Worm (Caenorhabditis elegans) whole organism, late embryonic: ENCODE measurements around the gene H20J04.1.
A peak's percentile ranks its signal among the peaks of the same experiment; 100 is the strongest.

ENCODE experiments used
- C08G9.2 ChIP-seq: sonication (generic microtip); optimal IDR thresholded peaks from 2 replicates; lab custom pipeline; 2016; ENCODE audit warnings: mild to moderate bottlenecking, missing genetic modification characterization, moderate library complexity, missing compliant biosample characterization
- F13H6.1 ChIP-seq: sonication (generic microtip); optimal IDR thresholded peaks from 2 replicates; lab custom pipeline; 2016; ENCODE audit warnings: missing genetic modification characterization, missing compliant biosample characterization
- K02D7.2 ChIP-seq: sonication (generic microtip); optimal IDR thresholded peaks from 2 replicates; lab custom pipeline; 2017; ENCODE audit warnings: mild to moderate bottlenecking, missing genetic modification characterization, missing compliant biosample characterization
- T23F11.4 ChIP-seq: fragments of 200-800 bp; sonication (Bioruptor generic); optimal IDR thresholded peaks from 2 replicates; lab custom pipeline; 2018; ENCODE audit warnings: mild to moderate bottlenecking, missing genetic modification characterization, missing compliant biosample characterization
- ama-1 ChIP-seq: fragments of 150-350 bp; optimal IDR thresholded peaks from 2 replicates; lab custom pipeline; 2014
- ceh-19 ChIP-seq: fragments of 200-800 bp; sonication (Bioruptor generic); optimal IDR thresholded peaks from 2 replicates; lab custom pipeline; 2018; ENCODE audit warnings: mild to moderate bottlenecking, missing genetic modification characterization, missing compliant biosample characterization
- ceh-2 ChIP-seq: sonication (generic microtip); optimal IDR thresholded peaks from 2 replicates; lab custom pipeline; 2016; ENCODE audit warnings: missing genotype, missing genetic modification characterization, missing compliant biosample characterization
- ceh-48 ChIP-seq: sonication (generic microtip); optimal IDR thresholded peaks from 2 replicates; lab custom pipeline; 2016; ENCODE audit warnings: missing genetic modification characterization, inconsistent platforms, missing compliant biosample characterization
- ceh-6 ChIP-seq: fragments of 200-800 bp; sonication (Bioruptor generic); optimal IDR thresholded peaks from 2 replicates; lab custom pipeline; 2018; ENCODE audit warnings: mild to moderate bottlenecking, missing genetic modification characterization, missing compliant biosample characterization
- dve-1 ChIP-seq: sonication (generic microtip); optimal IDR thresholded peaks from 2 replicates; lab custom pipeline; 2017; ENCODE audit warnings: antibody characterized with exemption, mild to moderate bottlenecking, missing genetic modification characterization, missing compliant biosample characterization
- elt-4 ChIP-seq: sonication (generic microtip); optimal IDR thresholded peaks from 2 replicates; lab custom pipeline; 2016; ENCODE audit warnings: missing genetic modification characterization, missing compliant biosample characterization
- ets-4 ChIP-seq: sonication (generic microtip); optimal IDR thresholded peaks from 2 replicates; lab custom pipeline; 2016; ENCODE audit warnings: missing genetic modification characterization, missing compliant biosample characterization
- eyg-1 ChIP-seq: sonication (generic microtip); optimal IDR thresholded peaks from 2 replicates; lab custom pipeline; 2016; ENCODE audit warnings: missing genotype, missing genetic modification characterization, missing compliant biosample characterization
- fkh-10 ChIP-seq: fragments of 150-350 bp; optimal IDR thresholded peaks from 2 replicates; lab custom pipeline; 2014; ENCODE audit warnings: missing biosample characterization, missing genetic modification reagents, missing genetic modification characterization
- gmeb-2 ChIP-seq: sonication (generic microtip); optimal IDR thresholded peaks from 2 replicates; lab custom pipeline; 2016; ENCODE audit warnings: missing genetic modification characterization, inconsistent platforms, missing compliant biosample characterization
- hlh-13 ChIP-seq: fragments of 200-800 bp; sonication (Bioruptor generic); optimal IDR thresholded peaks from 2 replicates; lab custom pipeline; 2018; ENCODE audit warnings: mild to moderate bottlenecking, missing genetic modification characterization, missing compliant biosample characterization
- hlh-15 ChIP-seq: sonication (generic microtip); optimal IDR thresholded peaks from 2 replicates; lab custom pipeline; 2016; ENCODE audit warnings: missing genetic modification characterization, missing compliant biosample characterization
- hlh-30 ChIP-seq: sonication (generic microtip); optimal IDR thresholded peaks from 2 replicates; lab custom pipeline; 2017; ENCODE audit warnings: antibody characterized with exemption, missing genetic modification characterization, missing compliant biosample characterization; ENCODE audit not compliant: insufficient read depth
- hlh-6 ChIP-seq: sonication (generic microtip); optimal IDR thresholded peaks from 2 replicates; lab custom pipeline; 2016; ENCODE audit warnings: missing genotype, missing genetic modification characterization, missing compliant biosample characterization
- hlh-8 ChIP-seq: sonication (generic microtip); optimal IDR thresholded peaks from 2 replicates; lab custom pipeline; 2016; ENCODE audit warnings: missing genotype, missing genetic modification characterization, missing compliant biosample characterization
- lim-6 ChIP-seq: sonication (generic microtip); optimal IDR thresholded peaks from 2 replicates; lab custom pipeline; 2016; ENCODE audit warnings: missing genetic modification characterization, missing compliant biosample characterization
- madf-2 ChIP-seq: sonication (generic microtip); optimal IDR thresholded peaks from 2 replicates; lab custom pipeline; 2017; ENCODE audit warnings: missing genetic modification characterization, missing compliant biosample characterization
- nhr-11 ChIP-seq: fragments of 150-350 bp; optimal IDR thresholded peaks from 2 replicates; lab custom pipeline; 2014; ENCODE audit warnings: missing biosample characterization, missing genetic modification characterization
- odd-2 ChIP-seq: sonication (generic microtip); optimal IDR thresholded peaks from 2 replicates; lab custom pipeline; 2017; ENCODE audit warnings: antibody characterized with exemption, mild to moderate bottlenecking, missing genetic modification characterization, missing compliant biosample characterization
- pqm-1 ChIP-seq: sonication (generic microtip); optimal IDR thresholded peaks from 2 replicates; lab custom pipeline; 2016; ENCODE audit warnings: missing genetic modification characterization, missing compliant biosample characterization
- ref-2 ChIP-seq: sonication (generic microtip); optimal IDR thresholded peaks from 2 replicates; lab custom pipeline; 2016; ENCODE audit warnings: missing genetic modification characterization, missing compliant biosample characterization
- rnt-1 ChIP-seq: sonication (generic microtip); optimal IDR thresholded peaks from 2 replicates; lab custom pipeline; 2016; ENCODE audit warnings: missing genetic modification characterization, missing compliant biosample characterization
- sox-4 ChIP-seq: sonication (generic microtip); optimal IDR thresholded peaks from 2 replicates; lab custom pipeline; 2017; ENCODE audit warnings: mild to moderate bottlenecking, missing genetic modification characterization, inconsistent platforms, missing compliant biosample characterization
- ttx-3 ChIP-seq: sonication (generic microtip); optimal IDR thresholded peaks from 2 replicates; lab custom pipeline; 2016; ENCODE audit warnings: missing genetic modification reagents, missing genetic modification characterization, missing compliant biosample characterization
- unc-3 ChIP-seq, 2 experiments: fragments of 200-800 bp in 1 of 2; sonication (Bioruptor generic) in 1 of 2; sonication (generic microtip) in 1 of 2; conservative IDR thresholded peaks in 1 of 2; optimal IDR thresholded peaks in 1 of 2; 2 replicates each; pipeline versions ENCODE4 v1.3.6 to Lab custom; 2016 to 2022; ENCODE audit warnings: missing compliant biosample characterization in 2 of 2, missing genetic modification characterization in 2 of 2, missing genetic modification reagents in 1 of 2
- unc-55 ChIP-seq: sonication (generic microtip); optimal IDR thresholded peaks from 2 replicates; lab custom pipeline; 2017; ENCODE audit warnings: missing biosample characterization, missing genetic modification reagents, missing genetic modification characterization
- zip-5 ChIP-seq: sonication (generic microtip); optimal IDR thresholded peaks from 2 replicates; lab custom pipeline; 2016; ENCODE audit warnings: missing genetic modification characterization, missing compliant biosample characterization
- ztf-16 ChIP-seq: sonication (generic microtip); optimal IDR thresholded peaks from 2 replicates; lab custom pipeline; 2017; ENCODE audit warnings: missing genetic modification characterization, missing compliant biosample characterization

The H20J04.1 gene

DNA sequence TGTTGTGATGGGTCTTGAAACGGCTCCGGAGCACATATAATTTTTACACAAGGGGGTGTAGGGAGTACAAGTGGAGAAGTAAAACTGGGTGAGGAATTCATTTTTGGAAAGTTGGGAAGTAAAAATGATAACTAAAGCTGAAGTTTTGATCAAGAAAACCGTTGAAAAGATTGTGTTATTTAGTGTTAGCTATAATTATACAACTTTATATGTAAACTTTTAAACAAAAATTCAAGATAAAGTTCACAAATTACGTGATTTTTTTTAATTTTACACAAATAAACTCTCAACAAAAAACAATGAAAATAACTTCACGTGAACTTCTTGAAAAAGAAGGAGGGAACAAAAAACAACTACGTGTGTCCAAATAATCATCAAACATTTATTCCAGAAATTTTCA lies at the start of gene H20J04.1, which contains the start of gene H20J04.7:
TSS of gene H20J04.1 (plus strand) at position 397 of the 400 bp plus-strand sequence.
TSS of gene H20J04.7 (minus strand) at position 101 of the 400 bp plus-strand sequence.
- no peak for TF ChIP-seq ama-1 (lab: Kevin White, UChicago)
- TF ChIP-seq lim-6 (tag; lab: Kevin White, UChicago) = no peak
- no peak for TF ChIP-seq sox-4 (tag; lab: Kevin White, UChicago)
- TF ChIP-seq ceh-2 = no peak
- TF ChIP-seq fkh-10 (GFP tag; lab: Kevin White, UChicago) = no peak
- no peak for TF ChIP-seq ttx-3 (tag; lab: Kevin White, UChicago)
- no peak for TF ChIP-seq F13H6.1 (tag; lab: Kevin White, UChicago)

- TF ChIP-seq C08G9.2 (tag; lab: Kevin White, UChicago) = no peak
- no peak for TF ChIP-seq K02D7.2 (tag; lab: Kevin White, UChicago)
- no peak for TF ChIP-seq ceh-6 (GFP tag; lab: Kevin White, UChicago)
- TF ChIP-seq madf-2 = no peak
- no peak for TF ChIP-seq odd-2 (tag; lab: Kevin White, UChicago)
- no peak for TF ChIP-seq dve-1 (tag; lab: Kevin White, UChicago)
- TF ChIP-seq ztf-16 (tag; lab: Kevin White, UChicago) = no peak
- TF ChIP-seq rnt-1 (tag; lab: Kevin White, UChicago) = no peak
- no peak for TF ChIP-seq gmeb-2 (tag; lab: Kevin White, UChicago)
- TF ChIP-seq zip-5 = no peak
- TF ChIP-seq ets-4 (tag; lab: Kevin White, UChicago) = no peak
- no peak for TF ChIP-seq hlh-8 (tag; lab: Kevin White, UChicago)
- TF ChIP-seq hlh-6 = no peak
- TF ChIP-seq ceh-19 (GFP tag; lab: Kevin White, UChicago) = no peak
- TF ChIP-seq hlh-15 (tag; lab: Kevin White, UChicago) = no peak
- no peak for TF ChIP-seq hlh-30 (tag; lab: Kevin White, UChicago)
- no peak for TF ChIP-seq ceh-48 (tag; lab: Kevin White, UChicago)
Measured at ce11 chrII:4306921-4307630, 48.3 kb upstream of the H20J04.1 start, which contains the start of gene Y52E8A.3. Gene Y52E8A.3 (minus strand): TSS chrII:4306971.

DNA sequence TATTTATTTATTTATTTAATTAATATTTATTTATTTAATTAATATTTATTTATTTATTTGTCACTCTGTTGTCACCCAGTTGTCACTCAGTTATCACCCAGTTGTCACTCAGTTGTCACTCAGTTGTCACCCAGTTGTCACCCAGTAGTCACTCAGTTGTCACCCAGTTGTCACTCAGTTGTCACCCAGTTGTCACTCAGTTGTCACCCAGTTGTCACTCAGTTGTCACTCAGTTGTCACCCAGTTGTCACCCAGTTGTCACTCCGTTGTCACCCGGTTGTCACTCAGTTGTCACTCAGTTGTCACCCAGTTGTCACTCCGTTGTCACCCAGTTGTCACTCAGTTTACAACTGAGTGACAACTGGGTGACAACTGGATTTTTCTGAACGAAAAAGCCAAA lies 46.3 kb upstream of the H20J04.1 start:
- TF ChIP-seq unc-55 (GFP tag; lab: Kevin White, UChicago) = peak; percentile 76

ce11 chrII:4312115-4312514 lies 43.3 kb upstream of the H20J04.1 start, which contains the start of gene plep-1:
Gene plep-1 (minus strand): TSS chrII:4312215.
- TF ChIP-seq unc-3 (GFP tag; conservative IDR thresholded peaks at IDR 0.05; lab: Robert Waterston, UW) (no peak), unc-3 (tag; optimal IDR thresholded peaks at IDR 0.05; lab: Kevin White, UChicago) (no peak), hlh-13 (GFP tag; lab: Kevin White, UChicago) (no peak), ztf-16 (tag; lab: Kevin White, UChicago) (no peak), dve-1 (tag; lab: Kevin White, UChicago) (peak; percentile 40), ets-4 (tag; lab: Kevin White, UChicago) (no peak)

DNA sequence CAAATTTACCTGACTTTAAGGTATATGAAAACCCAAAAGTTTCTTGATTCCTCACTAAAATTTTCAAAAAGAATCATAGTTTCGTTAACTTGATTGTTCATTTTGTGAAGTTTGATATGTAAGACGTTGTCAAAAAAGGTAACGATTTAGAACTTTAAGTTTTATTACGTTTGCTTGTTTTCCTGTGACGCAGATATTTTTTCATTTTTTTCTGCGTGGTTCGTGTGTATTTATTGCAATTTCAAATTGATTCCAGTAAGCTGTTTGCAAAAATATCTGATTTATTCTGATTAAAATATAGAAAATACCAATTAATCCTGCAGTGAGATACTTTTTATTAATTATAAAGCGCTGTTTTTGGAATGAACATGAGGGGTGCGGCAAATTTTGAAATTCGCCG lies 39.4 kb upstream of the H20J04.1 start, which contains the start of gene srw-40:
TSS of gene srw-40 (minus strand) at position 101 of the 400 bp plus-strand sequence.
- no peak for TF ChIP-seq elt-4
- TF ChIP-seq dve-1 (tag; lab: Kevin White, UChicago) = no peak
- TF ChIP-seq pqm-1 (tag; lab: Kevin White, UChicago) = no peak
- TF ChIP-seq T23F11.4 (GFP tag; lab: Kevin White, UChicago) = no peak
- no peak for TF ChIP-seq ref-2 (tag; lab: Kevin White, UChicago)
- no peak for TF ChIP-seq hlh-8 (tag; lab: Kevin White, UChicago)
- no peak for TF ChIP-seq nhr-11 (tag; lab: Kevin White, UChicago)
- TF ChIP-seq sox-4 (tag; lab: Kevin White, UChicago) = no peak
- no peak for TF ChIP-seq K02D7.2 (tag; lab: Kevin White, UChicago)
- TF ChIP-seq eyg-1 = no peak
- TF ChIP-seq ceh-2 = no peak
